Fruit fly (Drosophila melanogaster): ENCODE measurements around the gene CG8028.

The CG8028 gene

DNA sequence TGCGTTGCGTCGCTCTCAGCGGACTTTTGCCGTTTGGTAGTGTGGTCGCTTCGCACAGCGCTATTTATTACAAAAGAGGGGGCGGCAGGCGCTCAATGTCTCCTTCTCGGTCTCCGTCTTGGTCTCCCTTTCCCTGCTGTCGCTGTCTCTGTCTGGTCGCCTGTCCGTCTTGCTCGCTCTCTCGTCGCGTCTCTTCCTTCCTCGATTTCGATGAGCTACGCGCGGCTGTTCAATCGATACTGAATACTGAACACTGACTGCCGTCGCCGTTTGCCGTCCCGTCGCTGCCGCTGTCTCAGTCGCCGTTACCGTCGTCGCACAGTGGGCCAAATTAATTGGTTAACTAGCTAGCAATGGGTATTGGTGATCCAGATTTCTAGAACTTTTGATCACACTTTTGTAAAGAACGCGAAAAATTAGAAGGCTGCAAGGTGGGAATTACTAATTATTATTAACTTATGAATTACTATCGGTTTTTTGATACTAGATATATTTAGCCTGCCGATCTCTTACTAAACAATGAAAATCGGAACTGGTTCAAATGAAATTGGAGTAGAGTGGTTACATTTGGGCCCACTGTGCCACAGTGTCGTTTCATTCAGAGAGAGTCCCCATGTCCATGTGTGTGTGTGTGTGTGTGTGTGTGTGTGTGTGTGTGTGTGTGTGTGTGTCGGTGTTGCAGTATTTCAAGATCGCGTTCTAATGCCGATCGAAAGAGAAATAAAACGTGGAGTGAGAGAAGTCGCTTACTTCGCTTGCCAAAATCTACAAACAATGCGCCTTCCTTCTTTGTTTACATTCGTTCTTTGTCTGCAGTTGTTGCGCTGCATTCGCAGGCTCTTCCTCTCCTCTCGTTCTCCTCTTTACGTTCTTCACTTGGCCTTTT, 18.0 kb upstream of the CG8028 start, which contains the start of gene CG8034 (continued):
- TF ChIP-seq CG32767 (GFP tag; IDR thresholded peaks at IDR 0.05) = peak; percentile 96
- peak; percentile 89 for TF ChIP-seq CG10431 (GFP tag; optimal IDR thresholded peaks at IDR 0.05)
- TF ChIP-seq CG17829 (tag; optimal IDR thresholded peaks at IDR 0.05) = peak; percentile 98
- TF ChIP-seq tin (GFP tag; optimal IDR thresholded peaks at IDR 0.05) = peak; percentile 95
- TF ChIP-seq Sry-β (GFP tag; optimal IDR thresholded peaks at IDR 0.05) = peak; percentile 66
- TF ChIP-seq crol (GFP tag; IDR thresholded peaks at IDR 0.05) = peak; percentile 76
- peak; percentile 95 for TF ChIP-seq CG13894 (tag; optimal IDR thresholded peaks at IDR 0.05)
- TF ChIP-seq run (tag; optimal IDR thresholded peaks at IDR 0.05) = peak; percentile 94
- TF ChIP-seq Hr39 (optimal IDR thresholded peaks at IDR 0.05) = no peak
- TF ChIP-seq Ets65A (GFP tag) = peak; percentile 99
- peak; percentile 98 for TF ChIP-seq CG18619 (GFP tag; optimal IDR thresholded peaks at IDR 0.05)
- peak; percentile 64 for TF ChIP-seq ash1 (GFP tag; optimal IDR thresholded peaks at IDR 0.05)
- peak; percentile 62 for TF ChIP-seq CG16813 (GFP tag; IDR thresholded peaks at IDR 0.05; ENCODE audit: partially characterized antibody)
- TF ChIP-seq shn (GFP tag; optimal IDR thresholded peaks at IDR 0.05) = peak; percentile 96
- TF ChIP-seq D19A (tag; optimal IDR thresholded peaks at IDR 0.05) = peak; percentile 94
- TF ChIP-seq HLH54F (GFP tag; optimal IDR thresholded peaks at IDR 0.05) = peak; percentile 96
- TF ChIP-seq CG17802 (tag; optimal IDR thresholded peaks at IDR 0.05) = peak; percentile 84
- TF ChIP-seq Hmr (GFP tag; optimal IDR thresholded peaks at IDR 0.05) = peak; percentile 98
- TF ChIP-seq HLH3B (GFP tag; IDR thresholded peaks at IDR 0.05) = peak; percentile 94
- TF ChIP-seq ab (GFP tag; optimal IDR thresholded peaks at IDR 0.05) = peak; percentile 84
- peak; percentile 37 for TF ChIP-seq BEAF-32 (GFP tag; optimal IDR thresholded peaks at IDR 0.05)
- peak; percentile 90 for TF ChIP-seq Spps (tag; optimal IDR thresholded peaks at IDR 0.05)
- TF ChIP-seq bab2 (GFP tag; optimal IDR thresholded peaks at IDR 0.05) = peak; percentile 95
- peak; percentile 62 for TF ChIP-seq grn (GFP tag; optimal IDR thresholded peaks at IDR 0.05)
- TF ChIP-seq insv (GFP tag; optimal IDR thresholded peaks at IDR 0.05) = peak; percentile 52 to 74
- TF ChIP-seq pnt (GFP tag; optimal IDR thresholded peaks at IDR 0.05) = peak; percentile 93
- peak; percentile 90 for TF ChIP-seq CG10959 (GFP tag; IDR thresholded peaks at IDR 0.05)
- peak; percentile 97 for TF ChIP-seq pho (GFP tag; optimal IDR thresholded peaks at IDR 0.05)
- peak; percentile 69 for TF ChIP-seq p53 (GFP tag; optimal IDR thresholded peaks at IDR 0.05)
- peak; percentile 90 for TF ChIP-seq CG3726 (GFP tag; IDR thresholded peaks at IDR 0.05)
- TF ChIP-seq CG15601 (tag; optimal IDR thresholded peaks at IDR 0.05) = peak; percentile 95
- TF ChIP-seq CG14050 (GFP tag; IDR thresholded peaks at IDR 0.05) = peak; percentile 90
- no peak for TF ChIP-seq unc-4 (GFP tag; IDR thresholded peaks at IDR 0.05; ENCODE audit: partially characterized antibody)
- TF ChIP-seq Stat92E (GFP tag; optimal IDR thresholded peaks at IDR 0.05) = peak in 1 of 3 experiments; percentile 86
- TF ChIP-seq Bdp1 (GFP tag; optimal IDR thresholded peaks at IDR 0.05) = peak; percentile 91
- peak; percentile 96 for TF ChIP-seq Drgx (GFP tag; IDR thresholded peaks at IDR 0.05)
- peak; percentile 96 for TF ChIP-seq CG12219 (GFP tag; optimal IDR thresholded peaks at IDR 0.05)
- peak; percentile 97 for TF ChIP-seq HHEX (GFP tag; optimal IDR thresholded peaks at IDR 0.05)
- TF ChIP-seq NC2β (GFP tag; optimal IDR thresholded peaks at IDR 0.05) = peak; percentile 93
- TF ChIP-seq bsh (GFP tag; optimal IDR thresholded peaks at IDR 0.05) = peak; percentile 95 to 98
- TF ChIP-seq Rx (GFP tag; IDR thresholded peaks at IDR 0.05) = peak; percentile 89
- peak; percentile 86 for TF ChIP-seq CG9876 (GFP tag; optimal IDR thresholded peaks at IDR 0.05)
- peak; percentile 96 for TF ChIP-seq CG12769 (tag; optimal IDR thresholded peaks at IDR 0.05)
- TF ChIP-seq fd3F (GFP tag; optimal IDR thresholded peaks at IDR 0.05) = peak; percentile 95
- peak; percentile 98 for TF ChIP-seq CG2712 (tag; optimal IDR thresholded peaks at IDR 0.05)
- TF ChIP-seq CG10267 (tag; optimal IDR thresholded peaks at IDR 0.05) = peak; percentile 91
- TF ChIP-seq CG2199 (GFP tag; IDR thresholded peaks at IDR 0.05) = 0 out of 3 replicates have a peak, but pooled peaks have one; percentile 61
- TF ChIP-seq Hmx (GFP tag; optimal IDR thresholded peaks at IDR 0.05) = peak; percentile 89
- peak; percentile 83 for TF ChIP-seq NFAT (GFP tag; IDR thresholded peaks at IDR 0.05)
